Worm (Caenorhabditis elegans) whole organism, L1 larva: ENCODE measurements around the gene ddr-2.

Source experiments
- C16A3.4 ChIP-seq: fragments of 150-350 bp; optimal IDR thresholded peaks from 2 replicates; lab custom pipeline; 2014; ENCODE audit warnings: missing biosample characterization, missing genetic modification characterization
- C34B4.2 ChIP-seq: sonication (generic microtip); optimal IDR thresholded peaks from 2 replicates; lab custom pipeline; 2017; ENCODE audit warnings: mild to moderate bottlenecking, missing genetic modification characterization, missing compliant biosample characterization
- aha-1 ChIP-seq: fragments of 150-350 bp; optimal IDR thresholded peaks from 2 replicates; lab custom pipeline; 2014; ENCODE audit warnings: missing biosample characterization, missing genetic modification characterization
- ama-1 ChIP-seq: fragments of 150-350 bp; optimal IDR thresholded peaks from 2 replicates; lab custom pipeline; 2014
- ceh-8 ChIP-seq: fragments of 200-800 bp; sonication (Bioruptor generic); optimal IDR thresholded peaks from 2 replicates; lab custom pipeline; 2018; ENCODE audit warnings: mild to moderate bottlenecking, missing genetic modification characterization, moderate library complexity, missing compliant biosample characterization
- ceh-82 ChIP-seq, 3 experiments: fragments of 150-350 bp in 1 of 3; sonication (generic microtip) in 2 of 3; optimal IDR thresholded peaks; 2 replicates each; lab custom pipeline; 2014 to 2017; ENCODE audit warnings: missing biosample characterization in 3 of 3, missing genetic modification characterization in 3 of 3
- ceh-88 ChIP-seq: fragments of 200-800 bp; sonication (Bioruptor generic); IDR thresholded peaks from 2 replicates; pipeline ENCODE4 v1.3.6; 2022; ENCODE audit warnings: missing genetic modification characterization, missing compliant biosample characterization
- efl-1 ChIP-seq, 4 experiments: fragments of 150-350 bp; optimal IDR thresholded peaks in 3 of 4; peaks in 1 of 4; 1 replicate in 1 of 4; 2 replicates in 3 of 4; lab custom pipeline; 2014; ENCODE audit warnings: missing biosample characterization in 2 of 4, missing genetic modification characterization in 2 of 4, missing genetic modification reagents in 2 of 4
- efl-3 ChIP-seq: fragments of 200-800 bp; sonication (Bioruptor generic); optimal IDR thresholded peaks from 2 replicates; lab custom pipeline; 2018; ENCODE audit warnings: mild to moderate bottlenecking, missing genetic modification characterization, missing compliant biosample characterization
- egl-13 ChIP-seq: sonication (generic microtip); optimal IDR thresholded peaks from 2 replicates; lab custom pipeline; 2016; ENCODE audit warnings: missing genotype, missing genetic modification reagents, missing genetic modification characterization, missing compliant biosample characterization
- egl-27 ChIP-seq, 2 experiments: fragments of 150-350 bp in 1 of 2; sonication (generic microtip); optimal IDR thresholded peaks; 3 replicates each; lab custom pipeline; 2017 to 2018; ENCODE audit warnings: missing biosample characterization in 2 of 2, missing genetic modification characterization in 2 of 2, missing genetic modification reagents in 2 of 2
- elt-2 ChIP-seq: sonication (generic microtip); optimal IDR thresholded peaks from 2 replicates; lab custom pipeline; 2016; ENCODE audit warnings: missing genetic modification characterization, mild to moderate bottlenecking, inconsistent platforms, missing compliant biosample characterization, missing genetic modification reagents
- elt-3 ChIP-seq, 6 experiments: fragments of 150-350 bp in 1 of 6; sonication (generic microtip); optimal IDR thresholded peaks; 2 replicates each; lab custom pipeline; 2017 to 2018; ENCODE audit warnings: missing biosample characterization in 6 of 6, missing genetic modification characterization in 6 of 6, inconsistent platforms in 1 of 6
- fkh-4 ChIP-seq: sonication (generic microtip); optimal IDR thresholded peaks from 2 replicates; lab custom pipeline; 2016; ENCODE audit warnings: missing compliant biosample characterization, missing genetic modification characterization, borderline replicate concordance
- fkh-8 ChIP-seq: sonication (generic microtip); optimal IDR thresholded peaks from 2 replicates; lab custom pipeline; 2016; ENCODE audit warnings: mild to moderate bottlenecking, missing genetic modification characterization, missing compliant biosample characterization
- grh-1 ChIP-seq: fragments of 200-800 bp; sonication (Bioruptor generic); IDR thresholded peaks from 2 replicates; pipeline ENCODE4 v1.3.6; 2022; ENCODE audit warnings: missing genetic modification reagents, missing genetic modification characterization, missing compliant biosample characterization
- hlh-4 ChIP-seq: sonication (generic microtip); optimal IDR thresholded peaks from 2 replicates; lab custom pipeline; 2016; ENCODE audit warnings: mild to moderate bottlenecking, missing genetic modification characterization, missing compliant biosample characterization
- hpl-2 ChIP-seq: fragments of 150-350 bp; optimal IDR thresholded peaks from 2 replicates; lab custom pipeline; 2014; ENCODE audit warnings: missing biosample characterization, missing genetic modification reagents, missing genetic modification characterization
- lin-14 ChIP-seq: fragments of 200-800 bp; sonication (Bioruptor generic); optimal IDR thresholded peaks from 2 replicates; lab custom pipeline; 2018; ENCODE audit warnings: mild to moderate bottlenecking, missing genetic modification characterization, moderate library complexity, missing compliant biosample characterization
- lin-35 ChIP-seq, 2 experiments: fragments of 150-350 bp; optimal IDR thresholded peaks; 2 replicates each; lab custom pipeline; 2014; ENCODE audit warnings: missing biosample characterization in 2 of 2, missing genetic modification characterization in 2 of 2, missing genetic modification reagents in 2 of 2
- lsy-2 ChIP-seq, 2 experiments: fragments of 150-350 bp; optimal IDR thresholded peaks; 2 replicates each; lab custom pipeline; 2014; ENCODE audit warnings: missing biosample characterization in 2 of 2, missing genetic modification characterization in 2 of 2
- mef-2 ChIP-seq: fragments of 150-350 bp; optimal IDR thresholded peaks from 2 replicates; lab custom pipeline; 2014; ENCODE audit warnings: missing biosample characterization, missing genetic modification characterization
- nhr-12 ChIP-seq: sonication (generic microtip); optimal IDR thresholded peaks from 2 replicates; lab custom pipeline; 2017; ENCODE audit warnings: missing biosample characterization, missing genetic modification characterization
- nhr-19 ChIP-seq: fragments of 200-800 bp; sonication (Bioruptor generic); conservative IDR thresholded peaks from 2 replicates; pipeline ENCODE4 v1.3.6; 2022; ENCODE audit warnings: missing genetic modification characterization, missing compliant biosample characterization
- nhr-20 ChIP-seq: sonication (generic microtip); optimal IDR thresholded peaks from 2 replicates; lab custom pipeline; 2016; ENCODE audit warnings: mild to moderate bottlenecking, missing genetic modification characterization, missing compliant biosample characterization
- nhr-85 ChIP-seq: sonication (generic microtip); peaks from one replicate; lab custom pipeline; 2016; ENCODE audit warnings: missing genetic modification characterization, inconsistent platforms, missing compliant biosample characterization
- pag-3 ChIP-seq: sonication (generic microtip); optimal IDR thresholded peaks from 2 replicates; lab custom pipeline; 2017; ENCODE audit warnings: missing genetic modification characterization, mild to moderate bottlenecking, missing compliant biosample characterization, antibody characterized with exemption, borderline replicate concordance; ENCODE audit not compliant: insufficient read depth
- skn-1 ChIP-seq: fragments of 150-350 bp; optimal IDR thresholded peaks from 2 replicates; lab custom pipeline; 2014; ENCODE audit warnings: missing biosample characterization, missing genetic modification characterization
- swsn-7 ChIP-seq: sonication (generic microtip); optimal IDR thresholded peaks from 2 replicates; lab custom pipeline; 2016; ENCODE audit warnings: missing genetic modification characterization, missing compliant biosample characterization
- vab-15 ChIP-seq: sonication (generic microtip); optimal IDR thresholded peaks from 2 replicates; lab custom pipeline; 2017; ENCODE audit warnings: missing genotype, mild to moderate bottlenecking, missing genetic modification characterization, missing compliant biosample characterization
- ztf-4 ChIP-seq: fragments of 150-350 bp; optimal IDR thresholded peaks from 2 replicates; lab custom pipeline; 2014; ENCODE audit warnings: missing biosample characterization, missing genetic modification characterization

Gene ddr-2

DNA sequence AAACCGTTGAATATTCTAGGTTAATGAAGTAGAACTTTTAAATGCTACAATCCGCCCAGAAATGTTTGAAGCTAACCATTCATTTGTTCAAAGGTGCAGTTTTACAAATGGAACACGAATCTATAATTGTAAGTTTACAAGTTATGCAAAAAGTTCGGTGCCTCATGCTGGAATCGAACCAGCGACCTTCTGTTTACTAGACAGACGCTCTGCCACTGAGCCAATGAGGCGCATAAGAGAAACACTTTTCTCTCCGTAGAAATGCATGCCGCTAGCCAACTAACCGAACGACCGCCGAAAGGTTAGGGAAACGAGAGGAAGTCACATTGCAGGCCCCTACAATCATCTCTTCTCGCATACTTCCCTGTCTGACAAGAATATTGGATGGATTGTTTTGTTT, 56.1 kb downstream of the ddr-2 start (continued):
- no peak for TF ChIP-seq pag-3
- peak; percentile 19 for TF ChIP-seq elt-2 (tag; lab: Kevin White, UChicago)
- TF ChIP-seq nhr-19 (GFP tag; lab: Robert Waterston, UW) = peak; percentile 77
- peak; percentile 36 to 75 (median 65) for TF ChIP-seq ceh-82 (tag; optimal IDR thresholded peaks at IDR 0.05; lab: Kevin White, UChicago)
- TF ChIP-seq efl-3 (GFP tag; lab: Kevin White, UChicago) = no peak
- TF ChIP-seq ceh-88 (GFP tag; lab: Robert Waterston, UW) = peak; percentile 50; the same call in 1 of the 2 replicates
- TF ChIP-seq fkh-4 (tag; lab: Kevin White, UChicago) = no peak
- TF ChIP-seq C16A3.4 = peak; percentile 77
- peak; percentile 43 for TF ChIP-seq ceh-8 (GFP tag; lab: Kevin White, UChicago)
- no peak for TF ChIP-seq egl-27 (tag; optimal IDR thresholded peaks at IDR 0.05; lab: Kevin White, UChicago)
- peak; percentile 71 for TF ChIP-seq swsn-7 (tag; lab: Kevin White, UChicago)
- TF ChIP-seq lsy-2 (tag; optimal IDR thresholded peaks at IDR 0.05; lab: Kevin White, UChicago) = peak; percentile 30 to 67
- TF ChIP-seq C34B4.2 (tag; lab: Kevin White, UChicago) = no peak
- TF ChIP-seq nhr-20 (tag; lab: Kevin White, UChicago) = peak; percentile 76
- peak in 2 of 6 experiments; percentile 18 to 49 for TF ChIP-seq elt-3 (tag; optimal IDR thresholded peaks at IDR 0.05; lab: Kevin White, UChicago)
- TF ChIP-seq hlh-4 = no peak
- no peak for TF ChIP-seq aha-1 (tag; lab: Kevin White, UChicago)
- no peak for TF ChIP-seq ztf-4
- TF ChIP-seq vab-15 (tag; lab: Kevin White, UChicago) = peak; percentile 12
- peak; percentile 66 for TF ChIP-seq nhr-85 (tag; lab: Kevin White, UChicago)
- no peak for TF ChIP-seq mef-2 (tag; lab: Kevin White, UChicago)
- TF ChIP-seq efl-1 (optimal IDR thresholded peaks at IDR 0.05; lab: Kevin White, UChicago) = peak; percentile 39 to 40
- TF ChIP-seq efl-1 (GFP tag; optimal IDR thresholded peaks at IDR 0.05 in 1 of 2; lab: Kevin White, UChicago) = peak in 1 of 2 experiments; percentile 7
- TF ChIP-seq fkh-8 (tag; lab: Kevin White, UChicago) = peak; percentile 68
- TF ChIP-seq lin-14 (GFP tag; lab: Kevin White, UChicago) = peak; percentile 80
- no peak for TF ChIP-seq ama-1
- TF ChIP-seq grh-1 (GFP tag; lab: Robert Waterston, UW) = peak; percentile 20; the same call in 1 of the 2 replicates
- TF ChIP-seq skn-1 (tag; lab: Kevin White, UChicago) = peak; percentile 35
- no peak for TF ChIP-seq hpl-2 (GFP tag; lab: Kevin White, UChicago)
- no peak for TF ChIP-seq nhr-12
- TF ChIP-seq egl-13 (tag; lab: Kevin White, UChicago) = peak; percentile 27
- peak; percentile 49 to 70 for TF ChIP-seq lin-35 (GFP tag; optimal IDR thresholded peaks at IDR 0.05; lab: Kevin White, UChicago)
